Worm (Caenorhabditis elegans) whole organism, L2 larva: Measurements from ENCODE around the gene parp-2.
A peak's percentile ranks its signal among the peaks of the same experiment; 100 is the strongest.

Source experiments
- C34F6.9 ChIP-seq: fragments of 150-350 bp; optimal IDR thresholded peaks from 2 replicates; lab custom pipeline; 2014; ENCODE audit warnings: missing biosample characterization, missing genetic modification characterization
- F13H6.1 ChIP-seq: sonication (generic microtip); optimal IDR thresholded peaks from 2 replicates; lab custom pipeline; 2016; ENCODE audit warnings: missing genetic modification characterization, missing compliant biosample characterization
- R02D3.7 ChIP-seq: fragments of 150-350 bp; optimal IDR thresholded peaks from 2 replicates; lab custom pipeline; 2014; ENCODE audit warnings: missing biosample characterization, missing genetic modification characterization
- Y55F3AM.14 ChIP-seq: fragments of 200-800 bp; sonication (Bioruptor generic); optimal IDR thresholded peaks from 2 replicates; lab custom pipeline; 2018; ENCODE audit warnings: mild to moderate bottlenecking, missing genetic modification characterization, missing compliant biosample characterization
- ZK546.5 ChIP-seq: sonication (generic microtip); optimal IDR thresholded peaks from 2 replicates; lab custom pipeline; 2017; ENCODE audit warnings: missing biosample characterization, missing genetic modification characterization
- alr-1 ChIP-seq: fragments of 150-350 bp; optimal IDR thresholded peaks from 2 replicates; lab custom pipeline; 2014; ENCODE audit warnings: missing biosample characterization, missing genetic modification characterization
- aly-2 ChIP-seq: fragments of 150-350 bp; optimal IDR thresholded peaks from 2 replicates; lab custom pipeline; 2014; ENCODE audit warnings: missing biosample characterization, missing genetic modification characterization
- ama-1 ChIP-seq: fragments of 150-350 bp; optimal IDR thresholded peaks from 2 replicates; lab custom pipeline; 2018; ENCODE audit warnings: inconsistent platforms
- blmp-1 ChIP-seq: sonication (generic microtip); optimal IDR thresholded peaks from 2 replicates; lab custom pipeline; 2017; ENCODE audit warnings: missing genetic modification characterization, mild to moderate bottlenecking, missing compliant biosample characterization, antibody characterized with exemption, moderate library complexity; ENCODE audit not compliant: insufficient read depth
- ceh-16 ChIP-seq: fragments of 150-350 bp; optimal IDR thresholded peaks from 2 replicates; lab custom pipeline; 2014; ENCODE audit warnings: missing biosample characterization, missing genetic modification characterization
- ceh-82 ChIP-seq: fragments of 150-350 bp; optimal IDR thresholded peaks from 2 replicates; lab custom pipeline; 2014; ENCODE audit warnings: missing biosample characterization, missing genetic modification characterization
- crh-2 ChIP-seq: sonication (generic microtip); optimal IDR thresholded peaks from 2 replicates; lab custom pipeline; 2017; ENCODE audit warnings: missing biosample characterization, missing genetic modification characterization
- dmd-4 ChIP-seq: sonication (generic microtip); optimal IDR thresholded peaks from 2 replicates; lab custom pipeline; 2017; ENCODE audit warnings: missing biosample characterization, missing genetic modification characterization
- egl-27 ChIP-seq: sonication (generic microtip); optimal IDR thresholded peaks from 3 replicates; lab custom pipeline; 2017; ENCODE audit warnings: missing biosample characterization, missing genetic modification reagents, missing genetic modification characterization
- elt-1 ChIP-seq: fragments of 150-350 bp; optimal IDR thresholded peaks from 2 replicates; lab custom pipeline; 2014; ENCODE audit warnings: missing biosample characterization, missing genetic modification characterization
- elt-3 ChIP-seq: sonication (generic microtip); optimal IDR thresholded peaks from 2 replicates; lab custom pipeline; 2017; ENCODE audit warnings: missing biosample characterization, missing genetic modification characterization
- gmeb-1 ChIP-seq: fragments of 150-350 bp; optimal IDR thresholded peaks from 2 replicates; lab custom pipeline; 2014; ENCODE audit warnings: missing biosample characterization, missing genetic modification characterization
- lin-11 ChIP-seq: fragments of 150-350 bp; sonication (generic microtip); optimal IDR thresholded peaks from 2 replicates; lab custom pipeline; 2014; ENCODE audit warnings: missing biosample characterization, missing genetic modification characterization, inconsistent platforms, mixed read lengths
- lin-13 ChIP-seq: fragments of 150-350 bp; optimal IDR thresholded peaks from 2 replicates; lab custom pipeline; 2014; ENCODE audit warnings: missing biosample characterization, missing genetic modification reagents, missing genetic modification characterization
- lin-39 ChIP-seq: fragments of 150-350 bp; optimal IDR thresholded peaks from 2 replicates; lab custom pipeline; 2014; ENCODE audit warnings: missing biosample characterization, missing genetic modification reagents, missing genetic modification characterization
- lsy-2 ChIP-seq, 2 experiments: fragments of 150-350 bp in 1 of 2; sonication (generic microtip) in 1 of 2; optimal IDR thresholded peaks; 2 replicates each; lab custom pipeline; 2014 to 2017; ENCODE audit warnings: missing biosample characterization in 2 of 2, missing genetic modification characterization in 2 of 2
- mbf-1 ChIP-seq: sonication (generic microtip); optimal IDR thresholded peaks from 2 replicates; lab custom pipeline; 2017; ENCODE audit warnings: missing biosample characterization, missing genetic modification characterization
- mdl-1 ChIP-seq, 2 experiments: fragments of 150-350 bp in 1 of 2; sonication (generic microtip) in 1 of 2; optimal IDR thresholded peaks; 2 replicates each; lab custom pipeline; 2017; ENCODE audit warnings: missing biosample characterization in 2 of 2, missing genetic modification characterization in 2 of 2
- nhr-10 ChIP-seq: sonication (generic microtip); optimal IDR thresholded peaks from 2 replicates; lab custom pipeline; 2017; ENCODE audit warnings: missing biosample characterization, missing genetic modification characterization
- nhr-11 ChIP-seq: fragments of 150-350 bp; optimal IDR thresholded peaks from 2 replicates; lab custom pipeline; 2014; ENCODE audit warnings: missing biosample characterization, missing genetic modification characterization
- nhr-12 ChIP-seq: fragments of 150-350 bp; optimal IDR thresholded peaks from 2 replicates; lab custom pipeline; 2014; ENCODE audit warnings: missing biosample characterization, missing genetic modification characterization
- nhr-129 ChIP-seq: fragments of 150-350 bp; optimal IDR thresholded peaks from 2 replicates; lab custom pipeline; 2014; ENCODE audit warnings: missing biosample characterization, missing genetic modification characterization
- nhr-21 ChIP-seq: fragments of 150-350 bp; optimal IDR thresholded peaks from 2 replicates; lab custom pipeline; 2014; ENCODE audit warnings: missing biosample characterization, missing genetic modification characterization
- nhr-23 ChIP-seq: fragments of 150-350 bp; optimal IDR thresholded peaks from 2 replicates; lab custom pipeline; 2014; ENCODE audit warnings: missing biosample characterization, missing genetic modification reagents, missing genetic modification characterization
- nhr-237 ChIP-seq: fragments of 150-350 bp; optimal IDR thresholded peaks from 2 replicates; lab custom pipeline; 2014; ENCODE audit warnings: missing biosample characterization, missing genetic modification characterization
- nhr-25 ChIP-seq: fragments of 150-350 bp; sonication (generic microtip); optimal IDR thresholded peaks from 3 replicates; lab custom pipeline; 2014; ENCODE audit warnings: missing biosample characterization, missing genetic modification characterization
- nhr-77 ChIP-seq: fragments of 150-350 bp; optimal IDR thresholded peaks from 2 replicates; lab custom pipeline; 2014; ENCODE audit warnings: missing biosample characterization, missing genetic modification characterization
- skn-1 ChIP-seq: sonication (generic microtip); optimal IDR thresholded peaks from 2 replicates; lab custom pipeline; 2017; ENCODE audit warnings: missing biosample characterization, missing genetic modification characterization
- sma-3 ChIP-seq: sonication (generic microtip); optimal IDR thresholded peaks from 2 replicates; lab custom pipeline; 2016; ENCODE audit warnings: missing genetic modification reagents, missing genetic modification characterization, missing compliant biosample characterization
- snpc-4 ChIP-seq: fragments of 150-350 bp; optimal IDR thresholded peaks from 2 replicates; lab custom pipeline; 2014; ENCODE audit warnings: missing biosample characterization, missing genetic modification characterization
- unc-39 ChIP-seq: fragments of 150-350 bp; optimal IDR thresholded peaks from 2 replicates; lab custom pipeline; 2014; ENCODE audit warnings: missing biosample characterization, missing genetic modification characterization
- unc-55 ChIP-seq: fragments of 150-350 bp; sonication (generic microtip); optimal IDR thresholded peaks from 3 replicates; lab custom pipeline; 2014; ENCODE audit warnings: missing biosample characterization, missing genetic modification reagents, missing genetic modification characterization
- zag-1 ChIP-seq: fragments of 150-350 bp; optimal IDR thresholded peaks from 2 replicates; lab custom pipeline; 2014; ENCODE audit warnings: missing biosample characterization, missing genetic modification characterization
- ztf-1 ChIP-seq: fragments of 200-800 bp; sonication (Bioruptor generic); conservative IDR thresholded peaks from 2 replicates; pipeline ENCODE4 v1.3.6; 2022; ENCODE audit warnings: missing genetic modification characterization, missing compliant biosample characterization

Gene parp-2

ce11 chrII:9611347-9611923, 18.6 kb downstream of the parp-2 start, which contains the start of the genes T15H9.5 and T15H9.4:
Gene T15H9.5 (minus strand): TSS chrII:9611447.
Gene T15H9.4 (plus strand): TSS chrII:9611873.
- TF ChIP-seq sma-3 (GFP tag; lab: Kevin White, UChicago), result no peak
- no peak for TF ChIP-seq Y55F3AM.14 (GFP tag; lab: Kevin White, UChicago)
- no peak for TF ChIP-seq nhr-21
- TF ChIP-seq nhr-25 (tag; lab: Kevin White, UChicago), result no peak
- no peak for TF ChIP-seq R02D3.7 (tag; lab: Kevin White, UChicago)
- TF ChIP-seq dmd-4 (tag; lab: Kevin White, UChicago), result no peak
- no peak for TF ChIP-seq nhr-11 (tag; lab: Kevin White, UChicago)
- TF ChIP-seq F13H6.1 (tag; lab: Kevin White, UChicago), result no peak
- no peak for TF ChIP-seq ama-1
- no peak for TF ChIP-seq zag-1 (tag; lab: Kevin White, UChicago)
- TF ChIP-seq unc-39 (tag; lab: Kevin White, UChicago), result no peak
- no peak for TF ChIP-seq nhr-10
- TF ChIP-seq ZK546.5 (tag; lab: Kevin White, UChicago), result no peak
- no peak for TF ChIP-seq nhr-12
- no peak for TF ChIP-seq lin-39
- TF ChIP-seq ztf-1 (GFP tag; lab: Robert Waterston, UW), result no peak
- no peak for TF ChIP-seq ceh-82 (tag; lab: Kevin White, UChicago)
- no peak for TF ChIP-seq skn-1 (tag; lab: Kevin White, UChicago)
- no peak for TF ChIP-seq lin-11 (tag; lab: Kevin White, UChicago)

- TF ChIP-seq R02D3.7 (tag; lab: Kevin White, UChicago) (no peak), nhr-129 (tag; lab: Kevin White, UChicago) (no peak), lsy-2 (tag; optimal IDR thresholded peaks at IDR 0.05; lab: Kevin White, UChicago) (no peak), egl-27 (tag; lab: Kevin White, UChicago) (no peak), unc-39 (tag; lab: Kevin White, UChicago) (no peak), aly-2 (no peak), nhr-23 (tag; lab: Kevin White, UChicago) (no peak), lin-13 (no peak), nhr-77 (tag; lab: Kevin White, UChicago) (no peak), nhr-25 (tag; lab: Kevin White, UChicago) (no peak), C34F6.9 (tag; lab: Kevin White, UChicago) (no peak), alr-1 (tag; lab: Kevin White, UChicago) (no peak), ZK546.5 (tag; lab: Kevin White, UChicago) (no peak), ceh-82 (tag; lab: Kevin White, UChicago) (no peak), elt-3 (no peak), lin-11 (tag; lab: Kevin White, UChicago) (no peak)
Observed at ce11 chrII:9614728-9615127, 21.9 kb downstream of the parp-2 start, which contains the start of gene hlh-6. Gene hlh-6 (minus strand): TSS chrII:9614828.

- TF ChIP-seq crh-2 (tag; lab: Kevin White, UChicago), result no peak
- no peak for TF ChIP-seq skn-1 (tag; lab: Kevin White, UChicago)
- TF ChIP-seq nhr-237 (tag; lab: Kevin White, UChicago), result no peak
- peak in 1 of 2 experiments; percentile 53 for TF ChIP-seq lsy-2 (tag; optimal IDR thresholded peaks at IDR 0.05; lab: Kevin White, UChicago)
- no peak for TF ChIP-seq ztf-1 (GFP tag; lab: Robert Waterston, UW)
- no peak for TF ChIP-seq snpc-4 (tag; lab: Kevin White, UChicago)
- no peak for TF ChIP-seq elt-1 (tag; lab: Kevin White, UChicago)
- no peak for TF ChIP-seq nhr-129 (tag; lab: Kevin White, UChicago)
- no peak for TF ChIP-seq mdl-1 (tag; optimal IDR thresholded peaks at IDR 0.05; lab: Kevin White, UChicago)
- no peak for TF ChIP-seq dmd-4 (tag; lab: Kevin White, UChicago)
- TF ChIP-seq ceh-16 (tag; lab: Kevin White, UChicago), result no peak
- TF ChIP-seq gmeb-1, result no peak
- TF ChIP-seq ZK546.5 (tag; lab: Kevin White, UChicago), result no peak
- TF ChIP-seq blmp-1 (tag; lab: Kevin White, UChicago), result no peak
- no peak for TF ChIP-seq nhr-10
- no peak for TF ChIP-seq nhr-23 (tag; lab: Kevin White, UChicago)
- peak; percentile 36 for TF ChIP-seq sma-3 (GFP tag; lab: Kevin White, UChicago)
- TF ChIP-seq elt-3, result no peak
- TF ChIP-seq mbf-1 (tag; lab: Kevin White, UChicago), result no peak
- peak; percentile 21 for TF ChIP-seq nhr-11 (tag; lab: Kevin White, UChicago)
- no peak for TF ChIP-seq unc-55
- no peak for TF ChIP-seq ama-1
Observed at ce11 chrII:9617039-9617901, 24.4 kb downstream of the parp-2 start, which contains the start of gene hal-3. Gene hal-3 (minus strand): TSS chrII:9617125.
